Fruit fly (Drosophila melanogaster) whole organism, pupa: ENCODE results near the gene Paics.
A peak's percentile ranks its signal among the peaks of the same experiment; 100 is the strongest.

ENCODE experiments used
- CG14655 ChIP-seq: fragments of 200-800 bp; sonication (Bioruptor generic); optimal IDR thresholded peaks from 3 replicates; lab custom pipeline; 2017; ENCODE audit warnings: mild to moderate bottlenecking, missing biosample characterization, missing genetic modification reagents, missing genetic modification characterization
- CG17806 ChIP-seq: fragments of 200-800 bp; sonication (Bioruptor generic); optimal IDR thresholded peaks from 2 replicates; lab custom pipeline; 2018; ENCODE audit warnings: missing biosample characterization, mild to moderate bottlenecking, missing genetic modification characterization, moderate library complexity
- CG34367 ChIP-seq: fragments of 200-800 bp; sonication (Bioruptor generic); optimal IDR thresholded peaks from 2 replicates; lab custom pipeline; 2018; ENCODE audit warnings: missing biosample characterization, mild to moderate bottlenecking, missing genetic modification characterization
- CG4496 ChIP-seq: fragments of 200-800 bp; sonication (Bioruptor generic); IDR thresholded peaks from 3 replicates; pipeline ENCODE4 v1.3.6; 2022; ENCODE audit warnings: missing biosample characterization, missing genetic modification characterization
- D1 ChIP-seq: fragments of 200-800 bp; sonication (Bioruptor generic); optimal IDR thresholded peaks from 2 replicates; lab custom pipeline; 2018; ENCODE audit warnings: missing biosample characterization, mild to moderate bottlenecking, missing genetic modification characterization, moderate library complexity
- EcR ChIP-seq: fragments of 200-800 bp; sonication (Bioruptor generic); optimal IDR thresholded peaks from 3 replicates; lab custom pipeline; 2019; ENCODE audit warnings: missing biosample characterization, missing genetic modification characterization, mild to moderate bottlenecking, moderate library complexity, missing genetic modification reagents
- Ets98B ChIP-seq: fragments of 200-800 bp; sonication (Bioruptor generic); IDR thresholded peaks from 2 replicates; pipeline ENCODE4 v1.3.6; 2022; ENCODE audit warnings: missing biosample characterization, missing genetic modification characterization

DNA sequence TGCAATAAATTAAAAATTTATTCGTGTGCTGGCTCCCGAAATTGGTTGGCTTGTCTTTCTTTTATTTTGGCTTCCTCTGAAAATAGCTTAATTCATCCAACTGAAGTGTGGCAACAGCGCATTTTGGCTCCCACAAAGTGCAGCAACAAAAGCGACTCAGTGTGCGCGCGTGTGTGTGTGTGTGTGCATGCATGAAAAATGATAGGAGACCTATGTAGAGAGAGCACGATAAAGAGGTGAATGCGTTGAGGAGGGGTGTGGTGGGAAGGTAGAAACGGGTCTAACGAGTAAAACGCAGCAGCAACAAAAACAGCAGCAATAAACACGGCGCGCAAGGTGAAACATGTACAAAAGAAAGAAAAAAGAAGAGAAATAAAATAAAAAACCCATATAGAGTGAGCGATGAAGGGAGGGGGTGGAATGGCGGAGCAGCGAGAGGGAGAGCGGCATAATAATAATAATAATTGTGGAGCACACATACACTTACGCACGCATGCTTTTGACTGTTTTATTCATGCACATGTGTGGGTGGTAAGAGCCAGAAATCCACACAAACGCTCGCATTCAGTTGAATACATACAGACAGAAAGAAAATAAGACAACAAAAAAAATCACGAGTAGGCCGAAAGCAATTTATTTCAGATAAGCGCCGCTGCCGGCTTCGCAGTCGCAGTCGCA lies 23.2 kb downstream of the Paics start:
- TF ChIP-seq CG17806 (peak; percentile 69), CG34367 (tag; lab: Kevin White, UChicago) (peak; percentile 81), Ets98B (GFP tag; lab: Robert Waterston, UW) (peak; percentile 88), CG14655 (GFP tag; lab: Kevin White, UChicago) (peak; percentile 87), D1 (tag; lab: Kevin White, UChicago) (peak; percentile 51), EcR (GFP tag; lab: Kevin White, UChicago) (peak; percentile 77), CG4496 (GFP tag; lab: Robert Waterston, UW) (peak; percentile 95)
